Worm (Caenorhabditis elegans): Measurements from ENCODE around the gene K07H8.7.

DNA sequence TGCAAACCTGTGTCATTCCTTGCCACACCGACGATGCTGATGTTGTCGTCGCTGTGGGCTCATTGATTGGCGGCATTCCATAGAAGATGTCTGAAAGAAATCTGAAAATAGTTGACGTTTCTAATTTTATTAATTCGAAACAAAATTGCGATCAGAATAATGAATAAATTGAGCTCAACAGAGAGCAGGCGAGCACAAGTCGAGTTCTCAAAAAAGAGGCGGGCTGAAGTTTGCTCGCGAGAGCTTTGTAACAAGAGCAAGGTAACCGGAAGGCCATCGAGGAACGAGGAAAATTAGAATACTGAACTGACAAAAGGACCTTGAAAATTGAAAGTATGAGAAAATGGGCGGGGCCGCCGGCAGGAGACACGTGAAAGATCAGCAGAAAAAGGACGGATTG lies 23.3 kb downstream of the K07H8.7 start, which contains the start of gene nhr-66:
- no peak for TF ChIP-seq dmd-4 (tag; optimal IDR thresholded peaks at IDR 0.05)
- no peak for TF ChIP-seq snpc-4 (tag; optimal IDR thresholded peaks at IDR 0.05)
- no peak for TF ChIP-seq fos-1 (tag; optimal IDR thresholded peaks at IDR 0.05)
- no peak for TF ChIP-seq Y55F3AM.14 (GFP tag; optimal IDR thresholded peaks at IDR 0.05)
- no peak for TF ChIP-seq nhr-11 (tag; optimal IDR thresholded peaks at IDR 0.05)
- no peak for TF ChIP-seq unc-39 (tag; optimal IDR thresholded peaks at IDR 0.05)
- no peak for TF ChIP-seq skn-1 (tag; optimal IDR thresholded peaks at IDR 0.05)
- no peak for TF ChIP-seq ceh-16 (tag; optimal IDR thresholded peaks at IDR 0.05)
- no peak for TF ChIP-seq lin-39 (tag; optimal IDR thresholded peaks at IDR 0.05)
- TF ChIP-seq nhr-12 (tag; optimal IDR thresholded peaks at IDR 0.05), result no peak
- TF ChIP-seq lin-13 (GFP tag; optimal IDR thresholded peaks at IDR 0.05), result no peak
- TF ChIP-seq nhr-237 (tag; optimal IDR thresholded peaks at IDR 0.05), result no peak

Measured in whole organism, L2 larva.